Fruit fly (Drosophila melanogaster): Measurements from ENCODE around the gene CG3330.

Gene CG3330

dm6 chr3R:27330782-27331181, at the start of gene CG3330:
Gene CG3330, minus strand, starts transcription at chr3R:27330882.
- no peak for TF ChIP-seq ttk (optimal IDR thresholded peaks at IDR 0.05)

dm6 chr3R:27368617-27369016, 37.9 kb upstream of the CG3330 start, which contains the start of gene CG46335:
Gene CG46335, minus strand, starts transcription at chr3R:27368717.
- TF ChIP-seq Sin3A (optimal IDR thresholded peaks at IDR 0.05) (no peak), insv (optimal IDR thresholded peaks at IDR 0.05) (no peak)

dm6 chr3R:27340322-27340721, 9.6 kb upstream of the CG3330 start, which contains the start of gene CG42534:
Gene CG42534, plus strand, starts transcription at chr3R:27340622.
- TF ChIP-seq ttk (optimal IDR thresholded peaks at IDR 0.05) = no peak
- no peak for TF ChIP-seq psq (optimal IDR thresholded peaks at IDR 0.05)
- TF ChIP-seq insv (optimal IDR thresholded peaks at IDR 0.05) = no peak
- TF ChIP-seq h (optimal IDR thresholded peaks at IDR 0.05) = no peak
- no peak for TF ChIP-seq Myc (optimal IDR thresholded peaks at IDR 0.05)
- no peak for TF ChIP-seq Sin3A (optimal IDR thresholded peaks at IDR 0.05)

- TF ChIP-seq ttk (optimal IDR thresholded peaks at IDR 0.05) (no peak), Sin3A (optimal IDR thresholded peaks at IDR 0.05) (no peak)
Measured at dm6 chr3R:27322225-27322624, 8.5 kb downstream of the CG3330 start, which contains the start of gene CG3339. Gene CG3339, minus strand, starts transcription at chr3R:27322325.

dm6 chr3R:27294113-27294512, 36.6 kb downstream of the CG3330 start:
- TF ChIP-seq insv (optimal IDR thresholded peaks at IDR 0.05) = no peak

- TF ChIP-seq psq (optimal IDR thresholded peaks at IDR 0.05) = no peak
- no peak for TF ChIP-seq insv (optimal IDR thresholded peaks at IDR 0.05)
- no peak for TF ChIP-seq Sin3A (optimal IDR thresholded peaks at IDR 0.05)
Measured at dm6 chr3R:27293065-27293464, 37.6 kb downstream of the CG3330 start.

dm6 chr3R:27292159-27292880, 38.4 kb downstream of the CG3330 start, which contains the start of gene CG3348:
Gene CG3348, minus strand, starts transcription at chr3R:27292209.
- TF ChIP-seq Myc (optimal IDR thresholded peaks at IDR 0.05) = no peak
- TF ChIP-seq psq (optimal IDR thresholded peaks at IDR 0.05) = no peak
- TF ChIP-seq h (optimal IDR thresholded peaks at IDR 0.05) = no peak
- TF ChIP-seq Sin3A (optimal IDR thresholded peaks at IDR 0.05) = no peak
- no peak for TF ChIP-seq insv (optimal IDR thresholded peaks at IDR 0.05)
- TF ChIP-seq ttk (optimal IDR thresholded peaks at IDR 0.05) = no peak

dm6 chr3R:27289638-27290037, 41.0 kb downstream of the CG3330 start:
- TF ChIP-seq h (optimal IDR thresholded peaks at IDR 0.05) = no peak
- TF ChIP-seq insv (optimal IDR thresholded peaks at IDR 0.05) = no peak
- no peak for TF ChIP-seq Sin3A (optimal IDR thresholded peaks at IDR 0.05)
- no peak for TF ChIP-seq Myc (optimal IDR thresholded peaks at IDR 0.05)
- no peak for TF ChIP-seq psq (optimal IDR thresholded peaks at IDR 0.05)
- TF ChIP-seq ttk (optimal IDR thresholded peaks at IDR 0.05) = no peak

dm6 chr3R:27288202-27289135, 42.2 kb downstream of the CG3330 start, which contains the start of the genes bigmax and Hmu:
Gene bigmax, minus strand, starts transcription at chr3R:27288526.
Gene Hmu, plus strand, starts transcription at chr3R:27288769.
- TF ChIP-seq Sin3A (optimal IDR thresholded peaks at IDR 0.05) = peak; percentile 38
- no peak for TF ChIP-seq psq (optimal IDR thresholded peaks at IDR 0.05)
- TF ChIP-seq h (optimal IDR thresholded peaks at IDR 0.05) = no peak
- no peak for TF ChIP-seq ttk (optimal IDR thresholded peaks at IDR 0.05)
- no peak for TF ChIP-seq insv (optimal IDR thresholded peaks at IDR 0.05)
- TF ChIP-seq Myc (optimal IDR thresholded peaks at IDR 0.05) = no peak

dm6 chr3R:27283645-27284044, 47.0 kb downstream of the CG3330 start, which contains the start of gene CG3368:
Gene CG3368, plus strand, starts transcription at chr3R:27283780.
- TF ChIP-seq insv (optimal IDR thresholded peaks at IDR 0.05) = no peak
- no peak for TF ChIP-seq Sin3A (optimal IDR thresholded peaks at IDR 0.05)
- no peak for TF ChIP-seq ttk (optimal IDR thresholded peaks at IDR 0.05)

dm6 chr3R:27282286-27282685, 48.4 kb downstream of the CG3330 start, which contains the start of gene mrt:
Gene mrt, minus strand, starts transcription at chr3R:27282661.
- no peak for TF ChIP-seq Sin3A (optimal IDR thresholded peaks at IDR 0.05)
- TF ChIP-seq h (optimal IDR thresholded peaks at IDR 0.05) = no peak
- TF ChIP-seq psq (optimal IDR thresholded peaks at IDR 0.05) = no peak
- TF ChIP-seq Myc (optimal IDR thresholded peaks at IDR 0.05) = no peak
- no peak for TF ChIP-seq insv (optimal IDR thresholded peaks at IDR 0.05)
- TF ChIP-seq ttk (optimal IDR thresholded peaks at IDR 0.05) = no peak

dm6 chr3R:27281811-27282131, 48.9 kb downstream of the CG3330 start:
- no peak for TF ChIP-seq psq (optimal IDR thresholded peaks at IDR 0.05)
- TF ChIP-seq ttk (optimal IDR thresholded peaks at IDR 0.05) = no peak
